Worm (Caenorhabditis elegans) whole organism, late embryonic: ENCODE results near the gene acs-20.

Experiments used
- T23F11.4 ChIP-seq: fragments of 200-800 bp; sonication (Bioruptor generic); optimal IDR thresholded peaks from 2 replicates; lab custom pipeline; 2018; ENCODE audit warnings: mild to moderate bottlenecking, missing genetic modification characterization, missing compliant biosample characterization
- ceh-18 ChIP-seq: sonication (generic microtip); optimal IDR thresholded peaks from 2 replicates; lab custom pipeline; 2016; ENCODE audit warnings: missing genetic modification characterization, missing compliant biosample characterization
- ceh-6 ChIP-seq: fragments of 200-800 bp; sonication (Bioruptor generic); optimal IDR thresholded peaks from 2 replicates; lab custom pipeline; 2018; ENCODE audit warnings: mild to moderate bottlenecking, missing genetic modification characterization, missing compliant biosample characterization
- hlh-13 ChIP-seq: fragments of 200-800 bp; sonication (Bioruptor generic); optimal IDR thresholded peaks from 2 replicates; lab custom pipeline; 2018; ENCODE audit warnings: mild to moderate bottlenecking, missing genetic modification characterization, missing compliant biosample characterization
- pha-4 ChIP-seq: fragments of 150-350 bp; optimal IDR thresholded peaks from 2 replicates; lab custom pipeline; 2018; ENCODE audit warnings: missing biosample characterization, missing genetic modification reagents, missing genetic modification characterization
- sdc-2 ChIP-seq: sonication (generic microtip); optimal IDR thresholded peaks from 2 replicates; lab custom pipeline; 2016; ENCODE audit warnings: missing genotype, missing genetic modification characterization, missing compliant biosample characterization

ce11 chrIV:12408625-12409024 is 10.1 kb upstream of the acs-20 start, which contains the start of gene dsb-1:
- TF ChIP-seq ceh-18 (tag; lab: Kevin White, UChicago) (no peak), sdc-2 (tag; lab: Kevin White, UChicago) (no peak), pha-4 (no peak), T23F11.4 (no peak), hlh-13 (GFP tag; lab: Kevin White, UChicago) (no peak), ceh-6 (GFP tag; lab: Kevin White, UChicago) (no peak)
